Worm (Caenorhabditis elegans) whole organism, L2 larva: ENCODE results near the gene srx-7.

Experiments used
- F13H6.1 ChIP-seq: sonication (generic microtip); optimal IDR thresholded peaks from 2 replicates; lab custom pipeline; 2016; ENCODE audit warnings: missing genetic modification characterization, missing compliant biosample characterization
- ZK546.5 ChIP-seq: sonication (generic microtip); optimal IDR thresholded peaks from 2 replicates; lab custom pipeline; 2017; ENCODE audit warnings: missing biosample characterization, missing genetic modification characterization
- alr-1 ChIP-seq: fragments of 150-350 bp; optimal IDR thresholded peaks from 2 replicates; lab custom pipeline; 2014; ENCODE audit warnings: missing biosample characterization, missing genetic modification characterization
- ama-1 ChIP-seq: fragments of 150-350 bp; optimal IDR thresholded peaks from 2 replicates; lab custom pipeline; 2018; ENCODE audit warnings: inconsistent platforms
- blmp-1 ChIP-seq: sonication (generic microtip); optimal IDR thresholded peaks from 2 replicates; lab custom pipeline; 2017; ENCODE audit warnings: missing genetic modification characterization, mild to moderate bottlenecking, missing compliant biosample characterization, antibody characterized with exemption, moderate library complexity; ENCODE audit not compliant: insufficient read depth
- ceh-16 ChIP-seq: fragments of 150-350 bp; optimal IDR thresholded peaks from 2 replicates; lab custom pipeline; 2014; ENCODE audit warnings: missing biosample characterization, missing genetic modification characterization
- ceh-82 ChIP-seq: fragments of 150-350 bp; optimal IDR thresholded peaks from 2 replicates; lab custom pipeline; 2014; ENCODE audit warnings: missing biosample characterization, missing genetic modification characterization
- dmd-4 ChIP-seq: sonication (generic microtip); optimal IDR thresholded peaks from 2 replicates; lab custom pipeline; 2017; ENCODE audit warnings: missing biosample characterization, missing genetic modification characterization
- egl-27 ChIP-seq: sonication (generic microtip); optimal IDR thresholded peaks from 3 replicates; lab custom pipeline; 2017; ENCODE audit warnings: missing biosample characterization, missing genetic modification reagents, missing genetic modification characterization
- elt-1 ChIP-seq: fragments of 150-350 bp; optimal IDR thresholded peaks from 2 replicates; lab custom pipeline; 2014; ENCODE audit warnings: missing biosample characterization, missing genetic modification characterization
- elt-3 ChIP-seq: sonication (generic microtip); optimal IDR thresholded peaks from 2 replicates; lab custom pipeline; 2017; ENCODE audit warnings: missing biosample characterization, missing genetic modification characterization
- fos-1 ChIP-seq: fragments of 150-350 bp; optimal IDR thresholded peaks from 2 replicates; lab custom pipeline; 2014; ENCODE audit warnings: missing biosample characterization, missing genetic modification characterization
- gmeb-1 ChIP-seq: fragments of 150-350 bp; optimal IDR thresholded peaks from 2 replicates; lab custom pipeline; 2014; ENCODE audit warnings: missing biosample characterization, missing genetic modification characterization
- lin-11 ChIP-seq: fragments of 150-350 bp; sonication (generic microtip); optimal IDR thresholded peaks from 2 replicates; lab custom pipeline; 2014; ENCODE audit warnings: missing biosample characterization, missing genetic modification characterization, inconsistent platforms, mixed read lengths
- lin-13 ChIP-seq: fragments of 150-350 bp; optimal IDR thresholded peaks from 2 replicates; lab custom pipeline; 2014; ENCODE audit warnings: missing biosample characterization, missing genetic modification reagents, missing genetic modification characterization
- lin-39 ChIP-seq: fragments of 150-350 bp; optimal IDR thresholded peaks from 2 replicates; lab custom pipeline; 2014; ENCODE audit warnings: missing biosample characterization, missing genetic modification reagents, missing genetic modification characterization
- lsy-2 ChIP-seq, 2 experiments: fragments of 150-350 bp in 1 of 2; sonication (generic microtip) in 1 of 2; optimal IDR thresholded peaks; 2 replicates each; lab custom pipeline; 2014 to 2017; ENCODE audit warnings: missing biosample characterization in 2 of 2, missing genetic modification characterization in 2 of 2
- mab-5 ChIP-seq: fragments of 150-350 bp; optimal IDR thresholded peaks from 2 replicates; lab custom pipeline; 2014; ENCODE audit warnings: missing biosample characterization, missing genetic modification characterization
- mbf-1 ChIP-seq: sonication (generic microtip); optimal IDR thresholded peaks from 2 replicates; lab custom pipeline; 2017; ENCODE audit warnings: missing biosample characterization, missing genetic modification characterization
- nhr-10 ChIP-seq: sonication (generic microtip); optimal IDR thresholded peaks from 2 replicates; lab custom pipeline; 2017; ENCODE audit warnings: missing biosample characterization, missing genetic modification characterization
- nhr-11 ChIP-seq: fragments of 150-350 bp; optimal IDR thresholded peaks from 2 replicates; lab custom pipeline; 2014; ENCODE audit warnings: missing biosample characterization, missing genetic modification characterization
- nhr-129 ChIP-seq: fragments of 150-350 bp; optimal IDR thresholded peaks from 2 replicates; lab custom pipeline; 2014; ENCODE audit warnings: missing biosample characterization, missing genetic modification characterization
- nhr-21 ChIP-seq: fragments of 150-350 bp; optimal IDR thresholded peaks from 2 replicates; lab custom pipeline; 2014; ENCODE audit warnings: missing biosample characterization, missing genetic modification characterization
- nhr-23 ChIP-seq: fragments of 150-350 bp; optimal IDR thresholded peaks from 2 replicates; lab custom pipeline; 2014; ENCODE audit warnings: missing biosample characterization, missing genetic modification reagents, missing genetic modification characterization
- nhr-237 ChIP-seq: fragments of 150-350 bp; optimal IDR thresholded peaks from 2 replicates; lab custom pipeline; 2014; ENCODE audit warnings: missing biosample characterization, missing genetic modification characterization
- nhr-25 ChIP-seq: fragments of 150-350 bp; sonication (generic microtip); optimal IDR thresholded peaks from 3 replicates; lab custom pipeline; 2014; ENCODE audit warnings: missing biosample characterization, missing genetic modification characterization
- nhr-6 ChIP-seq: fragments of 150-350 bp; optimal IDR thresholded peaks from 2 replicates; lab custom pipeline; 2014; ENCODE audit warnings: missing biosample characterization, missing genetic modification characterization
- nhr-77 ChIP-seq: fragments of 150-350 bp; optimal IDR thresholded peaks from 2 replicates; lab custom pipeline; 2014; ENCODE audit warnings: missing biosample characterization, missing genetic modification characterization
- peb-1 ChIP-seq: fragments of 150-350 bp; optimal IDR thresholded peaks from 2 replicates; lab custom pipeline; 2014; ENCODE audit warnings: missing biosample characterization, missing genetic modification characterization
- skn-1 ChIP-seq: sonication (generic microtip); optimal IDR thresholded peaks from 2 replicates; lab custom pipeline; 2017; ENCODE audit warnings: missing biosample characterization, missing genetic modification characterization
- snpc-4 ChIP-seq: fragments of 150-350 bp; optimal IDR thresholded peaks from 2 replicates; lab custom pipeline; 2014; ENCODE audit warnings: missing biosample characterization, missing genetic modification characterization
- unc-39 ChIP-seq: fragments of 150-350 bp; optimal IDR thresholded peaks from 2 replicates; lab custom pipeline; 2014; ENCODE audit warnings: missing biosample characterization, missing genetic modification characterization
- unc-55 ChIP-seq: fragments of 150-350 bp; sonication (generic microtip); optimal IDR thresholded peaks from 3 replicates; lab custom pipeline; 2014; ENCODE audit warnings: missing biosample characterization, missing genetic modification reagents, missing genetic modification characterization
- unc-62 ChIP-seq: fragments of 150-350 bp; optimal IDR thresholded peaks from 2 replicates; lab custom pipeline; 2014; ENCODE audit warnings: missing biosample characterization, missing genetic modification reagents, missing genetic modification characterization
- ztf-1 ChIP-seq: fragments of 200-800 bp; sonication (Bioruptor generic); conservative IDR thresholded peaks from 2 replicates; pipeline ENCODE4 v1.3.6; 2022; ENCODE audit warnings: missing genetic modification characterization, missing compliant biosample characterization
- ztf-11 ChIP-seq: sonication (generic microtip); optimal IDR thresholded peaks from 2 replicates; lab custom pipeline; 2017; ENCODE audit warnings: missing biosample characterization, missing genetic modification characterization
- ztf-4 ChIP-seq: fragments of 150-350 bp; optimal IDR thresholded peaks from 2 replicates; lab custom pipeline; 2014; ENCODE audit warnings: missing biosample characterization, missing genetic modification characterization

srx-7 gene

DNA sequence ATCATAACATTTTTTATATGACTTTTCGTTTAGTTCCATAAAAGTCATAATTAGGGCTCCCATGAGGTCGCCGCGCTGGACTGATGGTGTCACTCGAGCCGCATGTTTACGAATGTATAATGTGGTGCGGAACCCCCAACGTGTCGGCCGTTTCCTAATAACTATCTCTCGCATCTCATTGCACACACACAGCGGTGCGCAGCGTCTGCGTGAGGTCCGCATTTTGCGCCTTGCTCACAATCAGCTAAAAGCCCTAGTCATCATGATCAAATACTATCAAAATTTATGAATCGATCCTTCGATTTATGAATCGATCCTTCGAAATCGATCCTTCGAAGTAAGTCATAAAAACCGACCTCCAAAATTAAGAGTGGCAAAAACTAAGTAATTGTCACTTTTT lies at the start of gene srx-7:
srx-7 (plus strand) TSS at position 256 of the 400 bp plus-strand sequence.
- TF ChIP-seq nhr-23 (tag; lab: Kevin White, UChicago) (no peak), unc-62 (GFP tag; lab: Kevin White, UChicago) (no peak), nhr-237 (no peak), mab-5 (tag; lab: Kevin White, UChicago) (no peak), dmd-4 (tag; lab: Kevin White, UChicago) (no peak), ceh-82 (tag; lab: Kevin White, UChicago) (no peak), egl-27 (tag; lab: Kevin White, UChicago) (no peak), lsy-2 (tag; optimal IDR thresholded peaks at IDR 0.05; lab: Kevin White, UChicago) (no peak), ama-1 (lab: Kevin White, UChicago) (no peak), nhr-25 (tag; lab: Kevin White, UChicago) (no peak), nhr-10 (tag; lab: Kevin White, UChicago) (no peak), mbf-1 (no peak), nhr-129 (tag; lab: Kevin White, UChicago) (no peak), unc-39 (tag; lab: Kevin White, UChicago) (no peak), lin-11 (tag; lab: Kevin White, UChicago) (no peak), nhr-21 (tag; lab: Kevin White, UChicago) (no peak), unc-55 (GFP tag; lab: Kevin White, UChicago) (no peak), ceh-16 (no peak)

DNA sequence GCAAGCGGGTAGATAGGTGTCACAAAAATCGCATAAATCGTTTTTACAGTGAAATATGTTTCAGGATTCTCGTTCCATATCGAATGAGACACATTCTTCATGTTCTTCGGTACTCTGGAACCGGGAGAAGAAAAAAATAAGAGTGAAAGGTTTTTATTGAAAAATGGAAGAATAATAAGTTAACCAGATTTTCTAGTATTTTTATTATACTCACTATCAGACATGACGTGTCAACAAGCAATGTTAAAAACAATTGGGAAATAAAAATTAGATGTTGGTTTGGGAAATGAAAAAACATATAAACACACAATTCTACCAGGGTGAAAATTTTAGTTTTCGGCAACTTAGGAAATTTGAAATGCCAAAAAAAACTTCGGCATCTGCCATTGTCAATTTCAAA lies 47.6 kb upstream of the srx-7 start, which contains the start of gene srh-37:
srh-37 (minus strand) TSS at position 101 of the 400 bp plus-strand sequence.
- no peak for TF ChIP-seq ZK546.5
- TF ChIP-seq lsy-2 (tag; optimal IDR thresholded peaks at IDR 0.05; lab: Kevin White, UChicago): no peak
- TF ChIP-seq blmp-1: no peak
- no peak for TF ChIP-seq ceh-16
- TF ChIP-seq nhr-25 (tag; lab: Kevin White, UChicago): no peak
- TF ChIP-seq ztf-11 (tag; lab: Kevin White, UChicago): no peak
- no peak for TF ChIP-seq nhr-77 (tag; lab: Kevin White, UChicago)
- no peak for TF ChIP-seq alr-1 (tag; lab: Kevin White, UChicago)
- no peak for TF ChIP-seq F13H6.1 (tag; lab: Kevin White, UChicago)
- TF ChIP-seq unc-39 (tag; lab: Kevin White, UChicago): no peak
- TF ChIP-seq ztf-4 (tag; lab: Kevin White, UChicago): no peak
- no peak for TF ChIP-seq unc-62 (GFP tag; lab: Kevin White, UChicago)
- no peak for TF ChIP-seq mbf-1

DNA sequence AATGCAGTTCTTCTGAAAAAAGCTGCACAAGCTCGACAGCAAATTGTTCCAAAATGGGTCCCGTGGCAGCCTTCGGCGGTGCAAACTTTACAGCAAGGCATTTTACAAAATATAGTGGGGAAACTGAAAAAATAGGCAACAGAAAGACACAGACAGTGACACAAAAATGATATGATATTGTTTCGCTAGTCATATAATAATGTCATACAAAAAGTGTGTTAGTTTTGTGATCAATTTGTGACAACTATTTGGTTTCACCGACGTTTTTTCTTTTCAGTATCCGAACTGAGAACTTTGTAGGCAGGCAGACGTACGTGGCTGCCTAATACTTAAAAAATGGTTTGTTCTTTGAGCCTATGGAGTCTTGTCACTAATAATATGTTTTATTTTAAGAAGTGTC lies 40.5 kb upstream of the srx-7 start, which contains the start of gene nhr-210:
nhr-210 (minus strand) TSS at position 101 of the 400 bp plus-strand sequence.
- TF ChIP-seq peb-1: no peak
- no peak for TF ChIP-seq ztf-1 (GFP tag; lab: Robert Waterston, UW)
- no peak for TF ChIP-seq skn-1
- no peak for TF ChIP-seq F13H6.1 (tag; lab: Kevin White, UChicago)
- TF ChIP-seq alr-1 (tag; lab: Kevin White, UChicago): no peak
- TF ChIP-seq nhr-21 (tag; lab: Kevin White, UChicago): no peak

DNA sequence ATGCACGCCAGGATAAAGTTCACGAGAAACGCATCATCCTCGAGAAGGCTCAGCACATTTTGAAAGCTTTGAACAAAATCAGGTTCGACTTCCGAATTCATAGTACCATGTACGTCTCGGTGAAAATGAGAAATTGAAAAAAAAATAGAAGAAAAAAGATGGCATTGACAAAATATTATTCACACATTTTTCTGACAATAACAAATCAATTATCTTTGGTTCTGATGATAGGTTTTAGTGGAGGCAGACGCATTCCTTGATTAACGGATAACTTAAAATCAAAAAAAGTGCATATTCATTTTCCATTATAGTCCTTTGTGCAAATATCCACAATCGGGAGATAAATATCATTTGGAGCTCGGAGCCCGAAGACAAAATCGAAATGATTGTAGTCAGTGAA lies 38.5 kb upstream of the srx-7 start, which contains the start of gene srw-107:
srw-107 (minus strand) TSS at position 101 of the 400 bp plus-strand sequence.
- TF ChIP-seq nhr-6 (no peak), unc-39 (tag; lab: Kevin White, UChicago) (no peak), nhr-11 (tag; lab: Kevin White, UChicago) (no peak), lin-13 (no peak), ztf-1 (GFP tag; lab: Robert Waterston, UW) (no peak), elt-1 (no peak), alr-1 (tag; lab: Kevin White, UChicago) (no peak), F13H6.1 (tag; lab: Kevin White, UChicago) (no peak), nhr-129 (tag; lab: Kevin White, UChicago) (no peak), lin-39 (tag; lab: Kevin White, UChicago) (no peak), nhr-25 (tag; lab: Kevin White, UChicago) (no peak), nhr-77 (tag; lab: Kevin White, UChicago) (no peak), nhr-10 (tag; lab: Kevin White, UChicago) (no peak), snpc-4 (tag; lab: Kevin White, UChicago) (no peak), elt-3 (tag; lab: Kevin White, UChicago) (no peak), ceh-16 (no peak), gmeb-1 (tag; lab: Kevin White, UChicago) (no peak), blmp-1 (no peak), fos-1 (tag; lab: Kevin White, UChicago) (no peak)
